Worm (Caenorhabditis elegans): ENCODE results near the gene nyn-1.

The nyn-1 gene

ce11 chrIV:13701472-13701871, 14.7 kb upstream of the nyn-1 start (continued):
- TF ChIP-seq T07F8.4 (tag; optimal IDR thresholded peaks at IDR 0.05): no peak
- no peak for TF ChIP-seq ama-1 (optimal IDR thresholded peaks at IDR 0.05)
- peak; percentile 57 to 92 for TF ChIP-seq ama-1 (GFP tag; optimal IDR thresholded peaks at IDR 0.05)
- no peak for TF ChIP-seq ekl-4 (GFP tag; IDR thresholded peaks at IDR 0.05)
- TF ChIP-seq attf-6 (GFP tag; IDR thresholded peaks at IDR 0.05): peak; percentile 95
- TF ChIP-seq ztf-22 (GFP tag; optimal IDR thresholded peaks at IDR 0.05): peak; percentile 31
- peak; percentile 80 for TF ChIP-seq athp-1 (tag; optimal IDR thresholded peaks at IDR 0.05)
- TF ChIP-seq nfya-1 (tag; optimal IDR thresholded peaks at IDR 0.05; ENCODE audit: borderline replicate concordance, insufficient read depth): no peak
- no peak for TF ChIP-seq Y53G8AR.9 (GFP tag; conservative IDR thresholded peaks at IDR 0.05)
- TF ChIP-seq F49E8.2 (tag; optimal IDR thresholded peaks at IDR 0.05; ENCODE audit: insufficient read depth): peak; percentile 60
- peak; percentile 26 for TF ChIP-seq lin-54 (GFP tag; optimal IDR thresholded peaks at IDR 0.05)
- TF ChIP-seq die-1 (tag; optimal IDR thresholded peaks at IDR 0.05): peak; percentile 76
- no peak for TF ChIP-seq aptf-2 (GFP tag; conservative IDR thresholded peaks at IDR 0.05)
- peak; percentile 50 for TF ChIP-seq madf-10 (tag; optimal IDR thresholded peaks at IDR 0.05)
- no peak for TF ChIP-seq F10E7.11 (tag; optimal IDR thresholded peaks at IDR 0.05)
- TF ChIP-seq F52B5.7 (tag; optimal IDR thresholded peaks at IDR 0.05): peak; percentile 47
- no peak for TF ChIP-seq bed-2 (GFP tag; IDR thresholded peaks at IDR 0.05)
- TF ChIP-seq F23B12.7 (tag; optimal IDR thresholded peaks at IDR 0.05; ENCODE audit: insufficient read depth): peak; percentile 34
- TF ChIP-seq hmg-1.2 (GFP tag; IDR thresholded peaks at IDR 0.05): peak; percentile 52
- TF ChIP-seq aptf-3 (GFP tag; IDR thresholded peaks at IDR 0.05): no peak
- TF ChIP-seq rec-8 (tag; optimal IDR thresholded peaks at IDR 0.05): peak; percentile 33 to 66
- TF ChIP-seq ztf-25 (GFP tag; IDR thresholded peaks at IDR 0.05): no peak
- TF ChIP-seq Y53F4B.3 (GFP tag; IDR thresholded peaks at IDR 0.05): 0 out of 2 replicates have a peak, but pooled peaks have one; percentile 7
- TF ChIP-seq tbp1 (GFP tag; optimal IDR thresholded peaks at IDR 0.05): peak; percentile 96
- peak; percentile 27 for TF ChIP-seq attf-5 (GFP tag; optimal IDR thresholded peaks at IDR 0.05)
- TF ChIP-seq nhr-27 (tag; optimal IDR thresholded peaks at IDR 0.05): no peak
- TF ChIP-seq F33H1.4 (GFP tag; IDR thresholded peaks at IDR 0.05): 0 out of 2 replicates have a peak, but pooled peaks have one; percentile 12
- TF ChIP-seq rpc-1 (optimal IDR thresholded peaks at IDR 0.05): peak; percentile 79
- peak; percentile 96 for TF ChIP-seq rpc-1 (tag; optimal IDR thresholded peaks at IDR 0.05)
- TF ChIP-seq D2030.7 (GFP tag; IDR thresholded peaks at IDR 0.05): no peak
- TF ChIP-seq hmg-20 (GFP tag; IDR thresholded peaks at IDR 0.05): no peak
- TF ChIP-seq dox-1 (GFP tag; IDR thresholded peaks at IDR 0.05): 0 out of 2 replicates have a peak, but pooled peaks have one; percentile 16
- TF ChIP-seq gei-17 (GFP tag; optimal IDR thresholded peaks at IDR 0.05): no peak
- no peak; the same call in 1 of the 2 replicates for TF ChIP-seq cebp-2 (GFP tag; IDR thresholded peaks at IDR 0.05)
- peak; percentile 82 for TF ChIP-seq lin-26 (GFP tag; IDR thresholded peaks at IDR 0.05)
- TF ChIP-seq ets-4 (GFP tag; optimal IDR thresholded peaks at IDR 0.05): no peak
- TF ChIP-seq zim-3 (tag; optimal IDR thresholded peaks at IDR 0.05): peak; percentile 31
- TF ChIP-seq snpc-1.3 (tag; optimal IDR thresholded peaks at IDR 0.05; ENCODE audit: insufficient read depth): peak; percentile 86
- TF ChIP-seq ceh-27 (GFP tag; optimal IDR thresholded peaks at IDR 0.05): peak; percentile 20
- no peak for TF ChIP-seq dpff-1 (tag; optimal IDR thresholded peaks at IDR 0.05)
- TF ChIP-seq snpc-4 (GFP tag; optimal IDR thresholded peaks at IDR 0.05): peak; percentile 86
- TF ChIP-seq snpc-4 (tag; optimal IDR thresholded peaks at IDR 0.05): peak; percentile 4 to 96 (median 92)
- TF ChIP-seq lsl-1 (GFP tag; optimal IDR thresholded peaks at IDR 0.05): peak; percentile 30
- peak; percentile 60 for TF ChIP-seq snpc-3.4 (tag; optimal IDR thresholded peaks at IDR 0.05)
- TF ChIP-seq ccch-3 (GFP tag; optimal IDR thresholded peaks at IDR 0.05): no peak
- TF ChIP-seq egl-18 (GFP tag; IDR thresholded peaks at IDR 0.05): no peak
- 0 out of 2 replicates have a peak, but pooled peaks have one; percentile 37 for TF ChIP-seq pbrm-1 (GFP tag; IDR thresholded peaks at IDR 0.05)
- no peak for TF ChIP-seq nhr-179 (tag; optimal IDR thresholded peaks at IDR 0.05)
- TF ChIP-seq bed-1 (GFP tag; IDR thresholded peaks at IDR 0.05): no peak
